Worm (Caenorhabditis elegans) whole organism, late embryonic: Measurements from ENCODE around the gene fbxa-75.

Experiments
- F13H6.1 ChIP-seq: sonication (generic microtip); optimal IDR thresholded peaks from 2 replicates; lab custom pipeline; 2016; ENCODE audit warnings: missing genetic modification characterization, missing compliant biosample characterization
- K02D7.2 ChIP-seq: sonication (generic microtip); optimal IDR thresholded peaks from 2 replicates; lab custom pipeline; 2017; ENCODE audit warnings: mild to moderate bottlenecking, missing genetic modification characterization, missing compliant biosample characterization
- K09A11.1 ChIP-seq: sonication (generic microtip); optimal IDR thresholded peaks from 2 replicates; lab custom pipeline; 2017; ENCODE audit warnings: antibody characterized with exemption, mild to moderate bottlenecking, missing genetic modification characterization, missing compliant biosample characterization; ENCODE audit not compliant: insufficient read depth
- T23F11.4 ChIP-seq: fragments of 200-800 bp; sonication (Bioruptor generic); optimal IDR thresholded peaks from 2 replicates; lab custom pipeline; 2018; ENCODE audit warnings: mild to moderate bottlenecking, missing genetic modification characterization, missing compliant biosample characterization
- ahr-1 ChIP-seq: sonication (generic microtip); optimal IDR thresholded peaks from 2 replicates; lab custom pipeline; 2016; ENCODE audit warnings: missing genetic modification characterization, missing compliant biosample characterization
- ama-1 ChIP-seq: fragments of 150-350 bp; optimal IDR thresholded peaks from 2 replicates; lab custom pipeline; 2014
- ceh-2 ChIP-seq: sonication (generic microtip); optimal IDR thresholded peaks from 2 replicates; lab custom pipeline; 2016; ENCODE audit warnings: missing genotype, missing genetic modification characterization, missing compliant biosample characterization
- ceh-22 ChIP-seq: sonication (generic microtip); optimal IDR thresholded peaks from 2 replicates; lab custom pipeline; 2017; ENCODE audit warnings: missing biosample characterization, missing genetic modification characterization
- ceh-24 ChIP-seq: sonication (generic microtip); optimal IDR thresholded peaks from 2 replicates; lab custom pipeline; 2016; ENCODE audit warnings: mild to moderate bottlenecking, missing genetic modification characterization, missing compliant biosample characterization
- ceh-30 ChIP-seq: fragments of 150-350 bp; optimal IDR thresholded peaks from 2 replicates; lab custom pipeline; 2014; ENCODE audit warnings: missing biosample characterization, missing genetic modification characterization
- ceh-45 ChIP-seq: fragments of 200-800 bp; sonication (Bioruptor generic); IDR thresholded peaks from 2 replicates; pipeline ENCODE4 v1.3.6; 2022; ENCODE audit warnings: missing genetic modification reagents, missing genetic modification characterization, missing compliant biosample characterization
- ceh-48 ChIP-seq: sonication (generic microtip); optimal IDR thresholded peaks from 2 replicates; lab custom pipeline; 2016; ENCODE audit warnings: missing genetic modification characterization, inconsistent platforms, missing compliant biosample characterization
- ceh-6 ChIP-seq: fragments of 200-800 bp; sonication (Bioruptor generic); optimal IDR thresholded peaks from 2 replicates; lab custom pipeline; 2018; ENCODE audit warnings: mild to moderate bottlenecking, missing genetic modification characterization, missing compliant biosample characterization
- ceh-9 ChIP-seq: sonication (generic microtip); optimal IDR thresholded peaks from 2 replicates; lab custom pipeline; 2016; ENCODE audit warnings: mild to moderate bottlenecking, missing genetic modification characterization, inconsistent platforms, missing compliant biosample characterization
- dve-1 ChIP-seq: sonication (generic microtip); optimal IDR thresholded peaks from 2 replicates; lab custom pipeline; 2017; ENCODE audit warnings: antibody characterized with exemption, mild to moderate bottlenecking, missing genetic modification characterization, missing compliant biosample characterization
- elt-2 ChIP-seq: sonication (generic microtip); optimal IDR thresholded peaks from 2 replicates; lab custom pipeline; 2016; ENCODE audit warnings: missing genetic modification reagents, missing genetic modification characterization, missing compliant biosample characterization
- eyg-1 ChIP-seq: sonication (generic microtip); optimal IDR thresholded peaks from 2 replicates; lab custom pipeline; 2016; ENCODE audit warnings: missing genotype, missing genetic modification characterization, missing compliant biosample characterization
- fax-1 ChIP-seq: sonication (generic microtip); optimal IDR thresholded peaks from 2 replicates; lab custom pipeline; 2016; ENCODE audit warnings: missing genotype, missing genetic modification characterization, missing compliant biosample characterization
- fkh-10 ChIP-seq: fragments of 150-350 bp; optimal IDR thresholded peaks from 2 replicates; lab custom pipeline; 2014; ENCODE audit warnings: missing biosample characterization, missing genetic modification reagents, missing genetic modification characterization
- fkh-6 ChIP-seq: sonication (generic microtip); optimal IDR thresholded peaks from 2 replicates; lab custom pipeline; 2016; ENCODE audit warnings: missing genetic modification characterization, missing compliant biosample characterization
- gmeb-2 ChIP-seq: sonication (generic microtip); optimal IDR thresholded peaks from 2 replicates; lab custom pipeline; 2016; ENCODE audit warnings: missing genetic modification characterization, inconsistent platforms, missing compliant biosample characterization
- hlh-13 ChIP-seq: fragments of 200-800 bp; sonication (Bioruptor generic); optimal IDR thresholded peaks from 2 replicates; lab custom pipeline; 2018; ENCODE audit warnings: mild to moderate bottlenecking, missing genetic modification characterization, missing compliant biosample characterization
- hlh-15 ChIP-seq: sonication (generic microtip); optimal IDR thresholded peaks from 2 replicates; lab custom pipeline; 2016; ENCODE audit warnings: missing genetic modification characterization, missing compliant biosample characterization
- hlh-6 ChIP-seq: sonication (generic microtip); optimal IDR thresholded peaks from 2 replicates; lab custom pipeline; 2016; ENCODE audit warnings: missing genotype, missing genetic modification characterization, missing compliant biosample characterization
- madf-2 ChIP-seq: sonication (generic microtip); optimal IDR thresholded peaks from 2 replicates; lab custom pipeline; 2017; ENCODE audit warnings: missing genetic modification characterization, missing compliant biosample characterization
- mec-3 ChIP-seq: sonication (generic microtip); optimal IDR thresholded peaks from 2 replicates; lab custom pipeline; 2016; ENCODE audit warnings: borderline replicate concordance, missing genetic modification characterization, missing compliant biosample characterization
- nfya-1 ChIP-seq: sonication (generic microtip); optimal IDR thresholded peaks from 2 replicates; lab custom pipeline; 2017; ENCODE audit warnings: missing genetic modification characterization, mild to moderate bottlenecking, missing compliant biosample characterization, antibody characterized with exemption, moderate library complexity
- npax-4 ChIP-seq: sonication (generic microtip); optimal IDR thresholded peaks from 2 replicates; lab custom pipeline; 2016; ENCODE audit warnings: missing genetic modification characterization, missing compliant biosample characterization
- odd-2 ChIP-seq: sonication (generic microtip); optimal IDR thresholded peaks from 2 replicates; lab custom pipeline; 2017; ENCODE audit warnings: antibody characterized with exemption, mild to moderate bottlenecking, missing genetic modification characterization, missing compliant biosample characterization
- pag-3 ChIP-seq: sonication (generic microtip); optimal IDR thresholded peaks from 2 replicates; lab custom pipeline; 2016; ENCODE audit warnings: missing compliant biosample characterization, missing genetic modification characterization, borderline replicate concordance
- pax-1 ChIP-seq: fragments of 150-350 bp; optimal IDR thresholded peaks from 2 replicates; lab custom pipeline; 2014; ENCODE audit warnings: missing biosample characterization, missing genetic modification characterization
- pha-2 ChIP-seq: sonication (generic microtip); optimal IDR thresholded peaks from 2 replicates; lab custom pipeline; 2017; ENCODE audit warnings: mild to moderate bottlenecking, missing genetic modification characterization, missing compliant biosample characterization
- pha-4 ChIP-seq: fragments of 150-350 bp; optimal IDR thresholded peaks from 2 replicates; lab custom pipeline; 2018; ENCODE audit warnings: missing biosample characterization, missing genetic modification reagents, missing genetic modification characterization
- pros-1 ChIP-seq: fragments of 150-350 bp; optimal IDR thresholded peaks from 2 replicates; lab custom pipeline; 2014; ENCODE audit warnings: missing biosample characterization, missing genetic modification reagents, missing genetic modification characterization
- ref-2 ChIP-seq: sonication (generic microtip); optimal IDR thresholded peaks from 2 replicates; lab custom pipeline; 2016; ENCODE audit warnings: missing genetic modification characterization, missing compliant biosample characterization
- sox-2 ChIP-seq: fragments of 200-800 bp; sonication (Bioruptor generic); IDR thresholded peaks from 2 replicates; pipeline ENCODE4 v1.3.6; 2022; ENCODE audit warnings: missing genetic modification reagents, missing genetic modification characterization, missing compliant biosample characterization
- sox-4 ChIP-seq: sonication (generic microtip); optimal IDR thresholded peaks from 2 replicates; lab custom pipeline; 2017; ENCODE audit warnings: mild to moderate bottlenecking, missing genetic modification characterization, inconsistent platforms, missing compliant biosample characterization
- zip-5 ChIP-seq: sonication (generic microtip); optimal IDR thresholded peaks from 2 replicates; lab custom pipeline; 2016; ENCODE audit warnings: missing genetic modification characterization, missing compliant biosample characterization

fbxa-75 gene

DNA sequence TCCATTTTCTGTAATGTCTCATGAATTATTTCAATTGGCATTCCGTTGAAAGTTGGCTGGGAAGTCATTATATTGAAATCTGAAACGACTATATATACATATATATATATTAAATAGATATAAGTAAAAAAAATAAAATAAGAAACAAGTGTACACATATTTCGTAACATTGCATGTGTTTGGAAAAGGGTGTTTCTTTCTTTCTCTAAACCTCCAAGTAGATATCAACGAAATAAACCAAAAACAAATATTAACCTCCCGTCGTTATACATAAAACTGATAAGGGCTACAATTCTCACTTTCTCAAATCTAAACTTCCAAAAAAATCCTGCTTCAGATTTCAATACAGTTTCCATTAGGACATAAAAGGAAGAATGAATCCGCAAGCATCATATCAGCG, 4.7 kb downstream of the fbxa-75 start, which contains the start of gene fbxa-79:
Gene fbxa-79, minus strand, starts transcription at position 86 of the 400 bp plus-strand sequence.
- TF ChIP-seq elt-2 (tag; lab: Kevin White, UChicago) (peak; percentile 9), fkh-6 (tag; lab: Kevin White, UChicago) (no peak), pha-4 (tag; lab: Kevin White, UChicago) (no peak), pag-3 (tag; lab: Kevin White, UChicago) (no peak), K09A11.1 (tag; lab: Kevin White, UChicago) (no peak)

DNA sequence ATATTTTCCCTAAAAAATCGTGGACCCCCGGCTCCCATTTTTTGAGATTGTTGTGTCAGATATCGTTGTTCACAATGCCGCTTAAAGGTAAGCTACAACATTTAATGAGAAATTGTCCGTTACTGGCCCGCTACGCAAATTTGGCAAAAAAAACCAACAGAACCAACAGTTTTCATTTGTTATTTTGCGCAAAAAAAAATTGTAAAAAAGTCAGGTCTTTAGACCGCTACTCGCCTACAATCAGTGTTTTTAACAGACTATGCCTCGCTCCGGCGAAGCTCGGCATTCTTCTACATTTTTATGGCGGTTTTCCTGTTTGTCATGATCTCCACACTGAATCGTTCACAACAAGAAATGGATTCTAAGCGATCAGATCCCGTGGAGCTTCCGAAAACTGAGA, 5.4 kb downstream of the fbxa-75 start, which contains the start of gene Y82E9BL.12:
Gene Y82E9BL.12, plus strand, starts transcription at position 301 of the 400 bp plus-strand sequence.
- TF ChIP-seq pros-1 (tag; lab: Kevin White, UChicago) (no peak), pha-2 (tag; lab: Kevin White, UChicago) (no peak), ceh-48 (no peak), ceh-24 (no peak), odd-2 (tag; lab: Kevin White, UChicago) (no peak), dve-1 (tag; lab: Kevin White, UChicago) (no peak), ceh-9 (tag; lab: Kevin White, UChicago) (no peak), ceh-6 (GFP tag; lab: Kevin White, UChicago) (no peak), madf-2 (tag; lab: Kevin White, UChicago) (no peak)

ce11 chrIII:1311367-1311766, 7.9 kb downstream of the fbxa-75 start:
- TF ChIP-seq pax-1 (tag; lab: Kevin White, UChicago) (no peak), gmeb-2 (tag; lab: Kevin White, UChicago) (no peak), hlh-13 (GFP tag; lab: Kevin White, UChicago) (no peak), ama-1 (no peak), ceh-30 (tag; lab: Kevin White, UChicago) (no peak), F13H6.1 (tag; lab: Kevin White, UChicago) (no peak), ref-2 (tag; lab: Kevin White, UChicago) (no peak), K02D7.2 (no peak), T23F11.4 (GFP tag; lab: Kevin White, UChicago) (no peak), eyg-1 (tag; lab: Kevin White, UChicago) (no peak), ceh-24 (no peak), fax-1 (no peak), fkh-6 (tag; lab: Kevin White, UChicago) (no peak), ceh-45 (no peak), sox-4 (tag; lab: Kevin White, UChicago) (no peak), ahr-1 (tag; lab: Kevin White, UChicago) (no peak), fkh-10 (GFP tag; lab: Kevin White, UChicago) (no peak), dve-1 (tag; lab: Kevin White, UChicago) (no peak)

- no peak for TF ChIP-seq hlh-15 (tag; lab: Kevin White, UChicago)
Observed at ce11 chrIII:1314283-1314682, 10.8 kb downstream of the fbxa-75 start.

DNA sequence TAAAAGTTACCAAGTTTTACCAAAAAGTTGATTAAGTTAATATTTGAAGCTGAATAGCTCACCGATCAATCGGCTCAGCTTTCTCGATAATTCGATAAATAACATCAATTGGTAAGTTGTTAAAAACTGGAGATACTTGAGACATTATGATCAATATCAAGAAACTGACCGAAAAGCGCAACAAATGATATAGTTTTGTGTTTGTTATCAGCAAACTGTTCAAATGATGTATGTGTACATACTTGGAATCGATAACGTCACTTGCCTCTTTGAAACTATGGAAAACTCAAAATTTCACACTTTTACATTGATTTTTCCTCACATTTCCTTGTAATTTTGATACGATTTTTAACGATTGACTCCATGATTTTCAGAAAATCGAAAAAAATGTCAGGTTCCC, 11.5 kb downstream of the fbxa-75 start, which contains the start of the genes fbxa-80 and fbxa-19:
Gene fbxa-80, minus strand, starts transcription at position 173 of the 400 bp plus-strand sequence.
Gene fbxa-19, plus strand, starts transcription at position 364 of the 400 bp plus-strand sequence.
- no peak for TF ChIP-seq ceh-22
- TF ChIP-seq nfya-1 (tag; lab: Kevin White, UChicago) = no peak
- TF ChIP-seq pha-2 (tag; lab: Kevin White, UChicago) = no peak
- no peak for TF ChIP-seq fax-1
- TF ChIP-seq ceh-9 (tag; lab: Kevin White, UChicago) = no peak
- TF ChIP-seq hlh-15 (tag; lab: Kevin White, UChicago) = no peak
- no peak for TF ChIP-seq npax-4 (tag; lab: Kevin White, UChicago)
- no peak for TF ChIP-seq zip-5
- no peak for TF ChIP-seq mec-3 (tag; lab: Kevin White, UChicago)
- TF ChIP-seq ceh-30 (tag; lab: Kevin White, UChicago) = no peak
- TF ChIP-seq pros-1 (tag; lab: Kevin White, UChicago) = no peak
- TF ChIP-seq madf-2 (tag; lab: Kevin White, UChicago) = no peak
- TF ChIP-seq T23F11.4 (GFP tag; lab: Kevin White, UChicago) = no peak
- TF ChIP-seq hlh-6 (tag; lab: Kevin White, UChicago) = no peak
- no peak for TF ChIP-seq sox-2 (GFP tag; lab: Robert Waterston, UW)
- TF ChIP-seq ceh-2 (tag; lab: Kevin White, UChicago) = no peak
